Fruit fly (Drosophila melanogaster): Measurements from ENCODE around the gene CG32812.
A peak's percentile ranks its signal among the peaks of the same experiment; 100 is the strongest.

Gene CG32812

DNA sequence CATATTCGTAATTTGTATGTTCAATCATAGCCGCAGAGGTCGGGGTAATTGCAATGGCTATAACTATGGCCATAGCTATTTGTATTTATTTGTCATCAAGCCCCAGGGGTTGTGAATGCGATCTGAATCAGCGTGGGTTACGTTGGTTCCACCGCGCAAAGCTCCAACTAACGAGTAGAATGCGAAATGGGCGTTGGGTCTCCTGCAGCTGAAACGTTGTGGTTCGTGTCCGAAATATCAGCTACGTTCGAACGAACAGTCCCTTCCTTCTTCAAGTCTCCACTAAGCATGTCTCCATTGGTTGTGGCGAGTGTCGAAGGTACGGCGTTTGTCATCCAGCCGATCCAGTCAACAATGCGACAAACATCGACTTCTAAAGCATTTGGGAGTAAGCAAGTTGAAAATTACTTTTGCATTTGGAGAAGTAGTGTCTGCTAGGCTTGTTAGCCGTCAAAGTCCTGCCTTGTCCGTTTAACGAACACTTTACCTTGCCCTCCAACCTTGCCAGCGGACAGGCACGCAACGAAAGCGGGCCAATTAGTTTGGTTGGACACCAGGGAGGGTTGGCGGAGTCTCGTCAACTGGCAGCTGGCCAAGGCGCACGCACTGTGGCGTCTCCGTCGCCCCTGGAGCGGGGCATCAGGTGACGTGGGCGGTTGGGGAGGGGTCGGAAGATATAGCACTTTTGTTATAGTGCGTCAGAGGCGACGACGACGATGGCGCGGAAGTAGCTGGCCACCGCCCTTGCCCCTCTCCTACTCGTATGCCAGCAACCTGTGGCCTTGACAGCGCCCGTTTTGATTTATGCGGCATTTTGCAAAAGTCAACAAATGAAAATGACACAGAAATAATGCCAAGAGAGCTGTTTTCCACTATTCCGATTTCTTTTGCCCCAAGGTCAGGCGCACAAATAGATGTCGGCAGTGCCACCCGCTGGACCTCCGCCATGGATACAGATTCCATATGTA lies at the start of gene CG32812:
Gene CG32812 (plus strand): TSS at position 423 of the 968 bp plus-strand sequence.
- no peak for TF ChIP-seq CG3919 (GFP tag; optimal IDR thresholded peaks at IDR 0.05)
- peak; percentile 26 for TF ChIP-seq CG8319 (GFP tag; optimal IDR thresholded peaks at IDR 0.05)
- TF ChIP-seq fd59A (GFP tag; optimal IDR thresholded peaks at IDR 0.05), result no peak
- peak in 1 of 2 experiments; percentile 28 for TF ChIP-seq ss (GFP tag; optimal IDR thresholded peaks at IDR 0.05)
- TF ChIP-seq svp (GFP tag), result peak; percentile 7
- TF ChIP-seq CG6808 (GFP tag; optimal IDR thresholded peaks at IDR 0.05), result no peak
- peak; percentile 3 for TF ChIP-seq CG1621 (tag; optimal IDR thresholded peaks at IDR 0.05)
- no peak for TF ChIP-seq eg (GFP tag; IDR thresholded peaks at IDR 0.05)
- no peak for TF ChIP-seq CG11294 (GFP tag; IDR thresholded peaks at IDR 0.05)

DNA sequence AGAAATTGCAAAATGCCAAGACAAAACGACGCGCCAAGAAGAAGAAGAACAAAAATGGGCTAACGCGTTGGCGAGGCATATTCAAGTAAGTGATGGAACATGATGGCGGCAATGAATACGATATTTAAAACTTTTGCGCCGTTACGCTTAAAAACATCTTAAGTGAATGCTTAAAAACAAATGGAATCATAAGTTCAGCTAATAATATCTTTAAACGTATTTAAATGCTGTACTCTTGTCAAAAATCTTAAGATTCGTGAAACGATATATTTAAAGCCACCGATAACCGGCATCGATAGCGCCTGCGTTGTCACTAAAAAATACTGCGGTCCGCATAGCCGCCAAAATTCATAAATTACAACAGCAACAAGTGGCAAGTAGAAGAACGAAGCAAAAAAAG lies 47.3 kb upstream of the CG32812 start, which contains the start of gene CG11403:
Gene CG11403 (minus strand): TSS at position 53 of the 400 bp plus-strand sequence.
- TF ChIP-seq lz (GFP tag; optimal IDR thresholded peaks at IDR 0.05), result peak; percentile 1
- peak; percentile 13 for TF ChIP-seq CG3032 (tag; optimal IDR thresholded peaks at IDR 0.05)
- peak; percentile 28 for TF ChIP-seq CG31627 (GFP tag; optimal IDR thresholded peaks at IDR 0.05)
- TF ChIP-seq svp (GFP tag), result peak; percentile 46
- TF ChIP-seq Eip78C (GFP tag), result peak; percentile 41
- peak; percentile 19 for TF ChIP-seq Hr39 (GFP tag; optimal IDR thresholded peaks at IDR 0.05)
- no peak for TF ChIP-seq Met (GFP tag; optimal IDR thresholded peaks at IDR 0.05)
- no peak for TF ChIP-seq OdsH (GFP tag; optimal IDR thresholded peaks at IDR 0.05)
- TF ChIP-seq Sox14 (GFP tag; optimal IDR thresholded peaks at IDR 0.05), result peak; percentile 56
- TF ChIP-seq Ets21C (GFP tag; optimal IDR thresholded peaks at IDR 0.05), result peak; percentile 23
- TF ChIP-seq esn (GFP tag; optimal IDR thresholded peaks at IDR 0.05), result peak; percentile 31

DNA sequence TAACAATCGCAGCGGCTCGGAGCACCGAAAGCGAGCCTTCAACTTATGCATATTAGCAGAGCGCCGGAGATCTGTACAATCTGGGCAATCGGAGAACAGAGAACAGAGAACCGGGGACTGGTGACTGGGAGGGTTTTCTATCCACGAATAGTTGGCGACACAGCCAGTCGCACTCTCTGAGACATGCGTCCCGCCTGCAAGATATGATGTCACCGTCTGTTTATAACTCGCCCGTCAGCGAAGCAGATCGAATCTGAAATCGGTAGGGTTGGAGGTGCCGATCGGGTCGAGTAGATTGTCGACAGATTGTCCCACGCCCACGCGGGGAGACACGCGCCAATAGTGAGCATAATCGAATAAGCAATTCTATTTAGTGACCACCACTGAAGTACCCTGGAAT lies 45.0 kb upstream of the CG32812 start:
- TF ChIP-seq CG1621 (tag; optimal IDR thresholded peaks at IDR 0.05), result no peak
- TF ChIP-seq pdm3 (GFP tag; optimal IDR thresholded peaks at IDR 0.05), result no peak
- no peak for TF ChIP-seq CG11762 (GFP tag; optimal IDR thresholded peaks at IDR 0.05; ENCODE audit: insufficient read depth)
- TF ChIP-seq Lpt (GFP tag; optimal IDR thresholded peaks at IDR 0.05), result no peak
- no peak for TF ChIP-seq CG3032 (tag; optimal IDR thresholded peaks at IDR 0.05)
- TF ChIP-seq Ets96B (tag; optimal IDR thresholded peaks at IDR 0.05), result no peak

DNA sequence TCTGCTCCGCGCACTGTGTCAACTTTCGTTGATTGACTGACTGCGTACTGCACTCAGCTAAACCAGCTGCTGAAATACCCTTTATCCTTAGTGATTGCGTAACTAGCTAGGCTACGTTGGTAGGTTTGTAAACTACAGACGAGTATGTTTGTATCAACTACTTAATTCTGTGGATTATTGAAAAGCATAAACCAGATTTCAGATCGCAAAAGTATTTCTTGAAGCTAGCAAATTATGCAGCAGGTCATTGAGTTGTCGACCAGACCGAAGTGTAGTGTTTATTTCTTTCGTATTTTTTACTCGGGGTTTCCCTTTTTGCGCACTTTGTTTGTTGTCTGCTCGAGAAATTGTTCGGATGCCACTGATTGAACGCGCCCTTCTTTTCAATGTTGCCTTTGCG lies 38.4 kb upstream of the CG32812 start:
- TF ChIP-seq fd85E (GFP tag; optimal IDR thresholded peaks at IDR 0.05) (peak; percentile 29), Blimp-1 (GFP tag; optimal IDR thresholded peaks at IDR 0.05) (peak; percentile 76), achi (GFP tag; optimal IDR thresholded peaks at IDR 0.05) (peak; percentile 83), CG15336 (GFP tag; IDR thresholded peaks at IDR 0.05) (peak; percentile 40), Sox102F (GFP tag; optimal IDR thresholded peaks at IDR 0.05) (peak; percentile 91), Hr38 (GFP tag; optimal IDR thresholded peaks at IDR 0.05) (no peak), CG34406 (GFP tag; optimal IDR thresholded peaks at IDR 0.05) (peak; percentile 86), CG9139 (GFP tag; optimal IDR thresholded peaks at IDR 0.05) (peak; percentile 72), Eip93F (GFP tag; optimal IDR thresholded peaks at IDR 0.05) (no peak), OdsH (GFP tag; optimal IDR thresholded peaks at IDR 0.05) (peak; percentile 87), CG7368 (GFP tag; optimal IDR thresholded peaks at IDR 0.05) (peak; percentile 90), Gug (GFP tag; IDR thresholded peaks at IDR 0.05) (no peak), fd59A (GFP tag; optimal IDR thresholded peaks at IDR 0.05) (peak; percentile 75), topi (GFP tag; optimal IDR thresholded peaks at IDR 0.05) (peak; percentile 89), CG6808 (GFP tag; optimal IDR thresholded peaks at IDR 0.05) (peak; percentile 79), Lpt (GFP tag; optimal IDR thresholded peaks at IDR 0.05) (peak; percentile 45), CG11762 (GFP tag; optimal IDR thresholded peaks at IDR 0.05; ENCODE audit: insufficient read depth) (peak; percentile 68), CG6163 (GFP tag; IDR thresholded peaks at IDR 0.05) (peak; percentile 74), CG31627 (GFP tag; optimal IDR thresholded peaks at IDR 0.05) (peak; percentile 88), Eip78C (GFP tag) (peak; percentile 97), CG8632 (GFP tag; optimal IDR thresholded peaks at IDR 0.05) (peak; percentile 81), Ets96B (tag; optimal IDR thresholded peaks at IDR 0.05) (peak; percentile 84), fkh (GFP tag; optimal IDR thresholded peaks at IDR 0.05) (no peak), CG3919 (GFP tag; optimal IDR thresholded peaks at IDR 0.05) (peak; percentile 85), salr (GFP tag; optimal IDR thresholded peaks at IDR 0.05) (peak; percentile 53 to 61), acj6 (GFP tag; optimal IDR thresholded peaks at IDR 0.05) (peak; percentile 85), CG3032 (tag; optimal IDR thresholded peaks at IDR 0.05) (peak; percentile 86), CG32006 (GFP tag; optimal IDR thresholded peaks at IDR 0.05) (peak; percentile 60), Met (GFP tag; optimal IDR thresholded peaks at IDR 0.05) (peak; percentile 86), Sox14 (GFP tag; optimal IDR thresholded peaks at IDR 0.05) (peak; percentile 88), CG6792 (GFP tag; optimal IDR thresholded peaks at IDR 0.05) (peak; percentile 88), Ets21C (GFP tag; optimal IDR thresholded peaks at IDR 0.05) (peak; percentile 82)

All from whole organism, prepupa.